Fruit fly (Drosophila melanogaster): ENCODE measurements around the gene CG3819.

The CG3819 gene

dm6 chr3L:18922086-18922485, at the start of gene CG3819:
TSS of gene CG3819 (minus strand) at chr3L:18922108.
- TF ChIP-seq Eip75B (GFP tag; optimal IDR thresholded peaks at IDR 0.05), result no peak

dm6 chr3L:18968193-18968969, 46.5 kb upstream of the CG3819 start:
- peak; percentile 8 for TF ChIP-seq pdm3 (GFP tag; optimal IDR thresholded peaks at IDR 0.05)
- TF ChIP-seq svp (GFP tag), result no peak
- peak; percentile 10 for TF ChIP-seq CG3919 (GFP tag; optimal IDR thresholded peaks at IDR 0.05)
- 0 out of 3 replicates have a peak, but pooled peaks have one; percentile 25 for TF ChIP-seq CG6163 (GFP tag; IDR thresholded peaks at IDR 0.05)
- peak; percentile 62 for TF ChIP-seq Eip78C (GFP tag)
- peak; percentile 38 for TF ChIP-seq CG31627 (GFP tag; optimal IDR thresholded peaks at IDR 0.05)
- no peak for TF ChIP-seq Eip93F (GFP tag; optimal IDR thresholded peaks at IDR 0.05)
- no peak for TF ChIP-seq CG6276 (GFP tag; optimal IDR thresholded peaks at IDR 0.05)

dm6 chr3L:18957032-18957431, 35.1 kb upstream of the CG3819 start:
- peak; percentile 22 for TF ChIP-seq Eip78C (GFP tag)
- no peak for TF ChIP-seq pdm3 (GFP tag; optimal IDR thresholded peaks at IDR 0.05)

dm6 chr3L:18952399-18952798, 30.5 kb upstream of the CG3819 start:
- peak; percentile 97 for TF ChIP-seq vri (GFP tag; optimal IDR thresholded peaks at IDR 0.05)
- no peak for TF ChIP-seq CG4318 (GFP tag; optimal IDR thresholded peaks at IDR 0.05)
- TF ChIP-seq Eip75B (GFP tag; optimal IDR thresholded peaks at IDR 0.05), result peak; percentile 22
- TF ChIP-seq fkh (GFP tag; optimal IDR thresholded peaks at IDR 0.05), result no peak
- TF ChIP-seq CG1621 (tag; optimal IDR thresholded peaks at IDR 0.05), result peak; percentile 1
- TF ChIP-seq dsx (GFP tag; optimal IDR thresholded peaks at IDR 0.05; ENCODE audit: poor library complexity, severe bottlenecking), result no peak
- TF ChIP-seq Eip93F (GFP tag; optimal IDR thresholded peaks at IDR 0.05), result no peak
- no peak for TF ChIP-seq eg (GFP tag; IDR thresholded peaks at IDR 0.05)

- peak; percentile 1 for TF ChIP-seq fkh (GFP tag; optimal IDR thresholded peaks at IDR 0.05)
- TF ChIP-seq Eip78C (GFP tag), result peak; percentile 29
- no peak for TF ChIP-seq CG11902 (GFP tag; optimal IDR thresholded peaks at IDR 0.05)
- peak; percentile 15; the same call in 1 of the 3 replicates for TF ChIP-seq CG6163 (GFP tag; IDR thresholded peaks at IDR 0.05)
These were observed 28.5 kb upstream of the CG3819 start, which contains the start of gene CG6836 for dm6 chr3L:18950359-18950758. TSS of gene CG6836 (plus strand) at chr3L:18950629.

- TF ChIP-seq CG6163 (GFP tag; IDR thresholded peaks at IDR 0.05) (0 out of 3 replicates have a peak, but pooled peaks have one; percentile 20), fd59A (GFP tag; optimal IDR thresholded peaks at IDR 0.05) (no peak), CG8119 (GFP tag; IDR thresholded peaks at IDR 0.05) (no peak), CG6854 (GFP tag; optimal IDR thresholded peaks at IDR 0.05) (no peak), Hr4 (GFP tag; optimal IDR thresholded peaks at IDR 0.05) (no peak), spab (GFP tag; optimal IDR thresholded peaks at IDR 0.05) (no peak), CG34406 (GFP tag; optimal IDR thresholded peaks at IDR 0.05) (no peak), svp (GFP tag) (no peak), eg (GFP tag; IDR thresholded peaks at IDR 0.05) (no peak)
These were observed 27.2 kb upstream of the CG3819 start for dm6 chr3L:18949137-18949536.

dm6 chr3L:18946956-18947355, 25.0 kb upstream of the CG3819 start:
- no peak for TF ChIP-seq esn (GFP tag; optimal IDR thresholded peaks at IDR 0.05)
- TF ChIP-seq CG6808 (GFP tag; optimal IDR thresholded peaks at IDR 0.05), result peak; percentile 6
- peak; percentile 14 for TF ChIP-seq CG9139 (GFP tag; optimal IDR thresholded peaks at IDR 0.05)
- TF ChIP-seq Eip75B (GFP tag; optimal IDR thresholded peaks at IDR 0.05), result no peak
- TF ChIP-seq CG10631 (GFP tag; optimal IDR thresholded peaks at IDR 0.05), result no peak
- no peak for TF ChIP-seq Sox14 (GFP tag; optimal IDR thresholded peaks at IDR 0.05)
- peak; percentile 20 for TF ChIP-seq CG8319 (GFP tag; optimal IDR thresholded peaks at IDR 0.05)
- peak; percentile 10 for TF ChIP-seq CG8632 (GFP tag; optimal IDR thresholded peaks at IDR 0.05)
- TF ChIP-seq spab (GFP tag; optimal IDR thresholded peaks at IDR 0.05), result no peak
- no peak for TF ChIP-seq dac (GFP tag; optimal IDR thresholded peaks at IDR 0.05)
- TF ChIP-seq Lpt (GFP tag; optimal IDR thresholded peaks at IDR 0.05), result no peak
- no peak for TF ChIP-seq CG4318 (GFP tag; optimal IDR thresholded peaks at IDR 0.05)
- TF ChIP-seq fd85E (GFP tag; optimal IDR thresholded peaks at IDR 0.05), result no peak
- no peak for TF ChIP-seq CG11762 (GFP tag; optimal IDR thresholded peaks at IDR 0.05; ENCODE audit: insufficient read depth)
- no peak for TF ChIP-seq Met (GFP tag; optimal IDR thresholded peaks at IDR 0.05)
- peak; percentile 55; the same call in 2 of the 3 replicates for TF ChIP-seq CG6163 (GFP tag; IDR thresholded peaks at IDR 0.05)
- peak; percentile 10 for TF ChIP-seq CG31627 (GFP tag; optimal IDR thresholded peaks at IDR 0.05)
- TF ChIP-seq cyc (GFP tag; optimal IDR thresholded peaks at IDR 0.05), result no peak
- no peak for TF ChIP-seq Gug (GFP tag; IDR thresholded peaks at IDR 0.05)
- peak; percentile 8 for TF ChIP-seq OdsH (GFP tag; optimal IDR thresholded peaks at IDR 0.05)
- TF ChIP-seq CG3919 (GFP tag; optimal IDR thresholded peaks at IDR 0.05), result peak; percentile 61
- TF ChIP-seq acj6 (GFP tag; optimal IDR thresholded peaks at IDR 0.05), result peak; percentile 22

All from whole organism, prepupa.